Worm (Caenorhabditis elegans): Measurements from ENCODE around the gene marb-1.

Gene marb-1

ce11 chrIV:12207873-12208272, 937 bp downstream of the marb-1 start (continued):
- TF ChIP-seq zfp-2 (tag; optimal IDR thresholded peaks at IDR 0.05) (no peak), mxl-2 (GFP tag; conservative IDR thresholded peaks at IDR 0.05) (no peak), mes-2 (tag; optimal IDR thresholded peaks at IDR 0.05; ENCODE audit: poor library complexity, severe bottlenecking) (no peak), vab-7 (GFP tag; IDR thresholded peaks at IDR 0.05) (no peak), nhr-102 (tag; optimal IDR thresholded peaks at IDR 0.05) (no peak), mdl-1 (tag; optimal IDR thresholded peaks at IDR 0.05) (no peak), D1046.2 (GFP tag; IDR thresholded peaks at IDR 0.05) (no peak), lir-3 (tag; optimal IDR thresholded peaks at IDR 0.05) (no peak), snpc-4 (tag; optimal IDR thresholded peaks at IDR 0.05) (no peak), Y48G9A.11 (GFP tag; IDR thresholded peaks at IDR 0.05) (peak; percentile 73), hlh-11 (tag; optimal IDR thresholded peaks at IDR 0.05) (no peak), skn-1 (tag; optimal IDR thresholded peaks at IDR 0.05) (no peak), lin-38 (GFP tag; IDR thresholded peaks at IDR 0.05) (peak; percentile 29; the same call in 1 of the 2 replicates), rbr-2 (tag; optimal IDR thresholded peaks at IDR 0.05) (no peak), hmg-1.1 (GFP tag; IDR thresholded peaks at IDR 0.05) (no peak), egl-43 (GFP tag; IDR thresholded peaks at IDR 0.05) (no peak), spr-1 (tag; optimal IDR thresholded peaks at IDR 0.05) (no peak), lin-29 (GFP tag; IDR thresholded peaks at IDR 0.05) (no peak), lin-1 (GFP tag; IDR thresholded peaks at IDR 0.05) (no peak), F49E8.2 (tag; optimal IDR thresholded peaks at IDR 0.05; ENCODE audit: borderline replicate concordance) (peak; percentile 2), sdz-12 (GFP tag; optimal IDR thresholded peaks at IDR 0.05) (no peak), dmd-9 (GFP tag; IDR thresholded peaks at IDR 0.05) (no peak), zag-1 (tag; optimal IDR thresholded peaks at IDR 0.05) (no peak), snpc-1.2 (GFP tag; IDR thresholded peaks at IDR 0.05) (peak; percentile 72), ctbp-1 (GFP tag; IDR thresholded peaks at IDR 0.05) (no peak), lin-39 (tag; optimal IDR thresholded peaks at IDR 0.05) (no peak), Y75B8A.6 (GFP tag; IDR thresholded peaks at IDR 0.05) (no peak), nhr-42 (GFP tag; IDR thresholded peaks at IDR 0.05) (no peak), lin-15B (tag; optimal IDR thresholded peaks at IDR 0.05) (no peak), daf-12 (tag; optimal IDR thresholded peaks at IDR 0.05) (no peak), duxl-1 (tag; optimal IDR thresholded peaks at IDR 0.05; ENCODE audit: poor library complexity) (no peak), aha-1 (tag) (peak; percentile 93)

DNA sequence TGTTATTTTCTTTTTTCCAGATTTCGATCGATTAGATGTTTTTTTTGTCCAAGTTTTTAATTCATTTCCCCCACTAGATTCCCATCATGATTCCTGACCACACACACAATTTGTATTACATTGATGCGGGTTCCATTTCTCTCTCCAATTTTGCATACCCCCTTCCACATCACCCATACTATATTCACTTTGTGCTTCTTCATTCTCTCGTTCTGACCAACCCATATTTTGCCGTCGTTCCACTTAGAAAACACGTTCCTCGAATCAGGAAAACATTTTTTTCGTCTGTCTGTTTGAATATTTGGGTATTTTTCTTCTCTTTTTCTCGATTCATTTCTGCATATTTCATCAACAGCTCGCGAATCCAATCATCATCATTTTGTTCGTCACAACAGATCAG, 1.4 kb downstream of the marb-1 start:
- TF ChIP-seq ceh-82 (tag; optimal IDR thresholded peaks at IDR 0.05) (no peak), daf-16 (GFP tag; optimal IDR thresholded peaks at IDR 0.05) (no peak), daf-16 (tag; optimal IDR thresholded peaks at IDR 0.05) (peak; percentile 18), unc-62 (GFP tag; optimal IDR thresholded peaks at IDR 0.05 in 1 of 2) (peak in 1 of 2 experiments; percentile 94), unc-62 (tag; optimal IDR thresholded peaks at IDR 0.05) (no peak)

DNA sequence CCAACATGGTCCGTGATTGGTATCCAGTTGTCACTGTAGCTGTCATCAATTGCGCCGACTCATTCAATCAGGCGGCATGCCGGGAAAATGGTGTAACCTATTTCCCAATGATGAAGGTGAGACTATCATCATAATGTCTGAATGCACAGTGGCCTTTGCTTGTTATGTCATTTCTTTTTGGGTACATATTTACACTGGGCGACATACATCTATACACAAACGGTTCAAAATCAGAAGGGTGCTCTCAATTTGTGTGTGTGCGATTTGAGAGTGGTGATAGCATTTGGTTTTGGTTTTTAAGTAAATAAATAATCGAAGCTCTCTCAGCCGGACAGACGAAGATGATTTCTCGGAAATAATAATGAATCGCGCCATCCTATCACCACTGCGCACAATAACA, 4.8 kb downstream of the marb-1 start:
- TF ChIP-seq nhr-6 (tag; optimal IDR thresholded peaks at IDR 0.05) (peak; percentile 23), daf-16 (GFP tag; optimal IDR thresholded peaks at IDR 0.05) (no peak), daf-16 (tag; optimal IDR thresholded peaks at IDR 0.05) (no peak), Y48G9A.11 (GFP tag; IDR thresholded peaks at IDR 0.05) (no peak), aly-2 (tag; optimal IDR thresholded peaks at IDR 0.05) (no peak)

- no peak for TF ChIP-seq nhr-10 (tag; optimal IDR thresholded peaks at IDR 0.05)
- no peak for TF ChIP-seq egl-27 (tag; optimal IDR thresholded peaks at IDR 0.05)
- no peak for TF ChIP-seq nhr-76 (tag; optimal IDR thresholded peaks at IDR 0.05)
- TF ChIP-seq dmd-8 (GFP tag; IDR thresholded peaks at IDR 0.05): no peak
- TF ChIP-seq zip-11 (GFP tag; IDR thresholded peaks at IDR 0.05): no peak
- TF ChIP-seq zfp-2 (tag; optimal IDR thresholded peaks at IDR 0.05): no peak
- no peak for TF ChIP-seq pha-4 (GFP tag; IDR thresholded peaks at IDR 0.05)
- TF ChIP-seq pha-4 (tag; optimal IDR thresholded peaks at IDR 0.05): no peak
- TF ChIP-seq lin-38 (GFP tag; IDR thresholded peaks at IDR 0.05): no peak
- no peak for TF ChIP-seq lin-29 (GFP tag; IDR thresholded peaks at IDR 0.05)
- no peak for TF ChIP-seq F37D6.2 (tag; optimal IDR thresholded peaks at IDR 0.05)
- TF ChIP-seq nhr-28 (tag; optimal IDR thresholded peaks at IDR 0.05): no peak
- no peak for TF ChIP-seq ceh-20 (GFP tag; IDR thresholded peaks at IDR 0.05)
- no peak for TF ChIP-seq ZK546.5 (tag; optimal IDR thresholded peaks at IDR 0.05)
These were observed 5.9 kb downstream of the marb-1 start, which contains the start of gene F35G2.1 for ce11 chrIV:12202949-12203348. Gene F35G2.1 (plus strand): TSS chrIV:12203249.
